Fruit fly (Drosophila melanogaster) whole organism, prepupa: ENCODE measurements around the gene Wdfy2.

ENCODE experiments used
- Blimp-1 ChIP-seq: fragments of 200-800 bp; sonication (Bioruptor generic); optimal IDR thresholded peaks from 3 replicates; lab custom pipeline; 2017; ENCODE audit warnings: missing biosample characterization, missing genetic modification characterization, mild to moderate bottlenecking, moderate library complexity, missing genetic modification reagents
- CG10631 ChIP-seq: fragments of 200-800 bp; sonication (Bioruptor generic); optimal IDR thresholded peaks from 2 replicates; lab custom pipeline; 2016; ENCODE audit warnings: missing biosample characterization, missing genetic modification characterization
- CG11294 ChIP-seq: fragments of 200-800 bp; sonication (Bioruptor generic); IDR thresholded peaks from 2 replicates; pipeline ENCODE4 v1.3.6; 2022; ENCODE audit warnings: missing biosample characterization, missing genetic modification characterization
- CG11902 ChIP-seq: fragments of 200-800 bp; sonication (Bioruptor generic); optimal IDR thresholded peaks from 3 replicates; lab custom pipeline; 2016; ENCODE audit warnings: missing biosample characterization, missing genetic modification characterization
- CG15336 ChIP-seq: fragments of 200-800 bp; sonication (Bioruptor generic); IDR thresholded peaks from 2 replicates; pipeline ENCODE4 v1.3.6; 2022; ENCODE audit warnings: missing biosample characterization, missing genetic modification characterization
- CG1621 ChIP-seq: fragments of 200-800 bp; sonication (Bioruptor generic); optimal IDR thresholded peaks from 3 replicates; lab custom pipeline; 2018; ENCODE audit warnings: missing biosample characterization, mild to moderate bottlenecking, missing genetic modification characterization
- CG3032 ChIP-seq: fragments of 200-800 bp; optimal IDR thresholded peaks from 2 replicates; lab custom pipeline; 2019; ENCODE audit warnings: missing biosample characterization, mild to moderate bottlenecking, missing genetic modification characterization, moderate library complexity
- CG31627 ChIP-seq: fragments of 200-800 bp; sonication (Bioruptor generic); optimal IDR thresholded peaks from 3 replicates; lab custom pipeline; 2016; ENCODE audit warnings: missing biosample characterization, missing genetic modification characterization
- CG32006 ChIP-seq: fragments of 200-800 bp; sonication (Bioruptor generic); optimal IDR thresholded peaks from 3 replicates; lab custom pipeline; 2017; ENCODE audit warnings: missing biosample characterization, mild to moderate bottlenecking, missing genetic modification characterization
- CG34406 ChIP-seq: fragments of 200-800 bp; sonication (Bioruptor generic); optimal IDR thresholded peaks from 3 replicates; lab custom pipeline; 2016; ENCODE audit warnings: missing biosample characterization, missing genetic modification characterization
- CG6276 ChIP-seq: fragments of 200-800 bp; sonication (Bioruptor generic); optimal IDR thresholded peaks from 2 replicates; lab custom pipeline; 2017; ENCODE audit warnings: missing biosample characterization, mild to moderate bottlenecking, missing genetic modification characterization
- CG6792 ChIP-seq: fragments of 200-800 bp; sonication (Bioruptor generic); optimal IDR thresholded peaks from 3 replicates; lab custom pipeline; 2016; ENCODE audit warnings: missing biosample characterization, missing genetic modification characterization
- CG6854 ChIP-seq: fragments of 200-800 bp; sonication (Bioruptor generic); optimal IDR thresholded peaks from 2 replicates; lab custom pipeline; 2017; ENCODE audit warnings: missing biosample characterization, mild to moderate bottlenecking, missing genetic modification characterization
- CG7368 ChIP-seq: fragments of 200-800 bp; sonication (Bioruptor generic); optimal IDR thresholded peaks from 3 replicates; lab custom pipeline; 2016; ENCODE audit warnings: missing biosample characterization, missing genetic modification characterization
- CG8119 ChIP-seq: fragments of 200-800 bp; sonication (Bioruptor generic); IDR thresholded peaks from 3 replicates; pipeline ENCODE4 v1.3.6; 2022; ENCODE audit warnings: missing biosample characterization, missing genetic modification characterization
- CG8632 ChIP-seq: fragments of 200-800 bp; sonication (Bioruptor generic); optimal IDR thresholded peaks from 3 replicates; lab custom pipeline; 2016; ENCODE audit warnings: missing biosample characterization, missing genetic modification characterization
- CG9139 ChIP-seq: fragments of 200-800 bp; sonication (Bioruptor generic); optimal IDR thresholded peaks from 3 replicates; lab custom pipeline; 2017; ENCODE audit warnings: missing biosample characterization, mild to moderate bottlenecking, missing genetic modification characterization
- Eip75B ChIP-seq: fragments of 200-800 bp; sonication (Bioruptor generic); optimal IDR thresholded peaks from 3 replicates; lab custom pipeline; 2016; ENCODE audit warnings: missing biosample characterization, missing genetic modification characterization
- Eip78C ChIP-seq: fragments of 200-800 bp; sonication (Bioruptor generic); peaks from one replicate; lab custom pipeline; 2016; ENCODE audit warnings: missing biosample characterization, missing genetic modification characterization
- Eip93F ChIP-seq: fragments of 200-800 bp; sonication (Bioruptor generic); optimal IDR thresholded peaks from 2 replicates; lab custom pipeline; 2016; ENCODE audit warnings: missing biosample characterization, mild to moderate bottlenecking, missing genetic modification characterization
- Ets21C ChIP-seq: fragments of 200-800 bp; sonication (Bioruptor generic); optimal IDR thresholded peaks from 3 replicates; lab custom pipeline; 2016; ENCODE audit warnings: missing biosample characterization, missing genetic modification characterization
- Ets96B ChIP-seq: fragments of 200-800 bp; optimal IDR thresholded peaks from 2 replicates; lab custom pipeline; 2019; ENCODE audit warnings: missing biosample characterization, mild to moderate bottlenecking, missing genetic modification characterization, moderate library complexity
- Gug ChIP-seq: fragments of 200-800 bp; sonication (Bioruptor generic); IDR thresholded peaks from 2 replicates; pipeline ENCODE4 v1.3.6; 2022; ENCODE audit warnings: missing biosample characterization, missing genetic modification characterization
- Hr39 ChIP-seq: fragments of 200-800 bp; sonication (Bioruptor generic); optimal IDR thresholded peaks from 2 replicates; lab custom pipeline; 2016; ENCODE audit warnings: missing biosample characterization, missing genetic modification characterization
- Hr4 ChIP-seq: fragments of 200-800 bp; sonication (Bioruptor generic); optimal IDR thresholded peaks from 3 replicates; lab custom pipeline; 2016; ENCODE audit warnings: missing biosample characterization, missing genetic modification characterization
- Lpt ChIP-seq: fragments of 200-800 bp; sonication (Bioruptor generic); optimal IDR thresholded peaks from 3 replicates; lab custom pipeline; 2016; ENCODE audit warnings: missing biosample characterization, missing genetic modification characterization
- OdsH ChIP-seq: fragments of 200-800 bp; sonication (Bioruptor generic); optimal IDR thresholded peaks from 3 replicates; lab custom pipeline; 2016; ENCODE audit warnings: missing biosample characterization, missing genetic modification characterization
- Sox15 ChIP-seq: fragments of 200-800 bp; sonication (Bioruptor generic); optimal IDR thresholded peaks from 3 replicates; lab custom pipeline; 2016; ENCODE audit warnings: missing biosample characterization, missing genetic modification characterization
- achi ChIP-seq: fragments of 200-800 bp; sonication (Bioruptor generic); optimal IDR thresholded peaks from 3 replicates; lab custom pipeline; 2016; ENCODE audit warnings: missing biosample characterization, missing genetic modification characterization
- acj6 ChIP-seq: fragments of 200-800 bp; sonication (Bioruptor generic); optimal IDR thresholded peaks from 3 replicates; lab custom pipeline; 2016; ENCODE audit warnings: missing biosample characterization, missing genetic modification characterization
- cyc ChIP-seq: fragments of 200-800 bp; sonication (Bioruptor generic); optimal IDR thresholded peaks from 3 replicates; lab custom pipeline; 2016; ENCODE audit warnings: missing biosample characterization, missing genetic modification characterization
- esn ChIP-seq: fragments of 200-800 bp; sonication (Bioruptor generic); optimal IDR thresholded peaks from 2 replicates; lab custom pipeline; 2016; ENCODE audit warnings: missing biosample characterization, mild to moderate bottlenecking, missing genetic modification characterization, moderate library complexity
- fd59A ChIP-seq: fragments of 200-800 bp; sonication (Bioruptor generic); optimal IDR thresholded peaks from 2 replicates; lab custom pipeline; 2017; ENCODE audit warnings: missing biosample characterization, mild to moderate bottlenecking, missing genetic modification characterization, missing genetic modification reagents
- fd85E ChIP-seq: fragments of 200-800 bp; sonication (Bioruptor generic); optimal IDR thresholded peaks from 3 replicates; lab custom pipeline; 2016; ENCODE audit warnings: missing biosample characterization, missing genetic modification characterization
- lz ChIP-seq: fragments of 200-800 bp; sonication (Bioruptor generic); optimal IDR thresholded peaks from 3 replicates; lab custom pipeline; 2016; ENCODE audit warnings: missing biosample characterization, missing genetic modification characterization
- net ChIP-seq: fragments of 200-800 bp; sonication (Bioruptor generic); optimal IDR thresholded peaks from 3 replicates; lab custom pipeline; 2016; ENCODE audit warnings: missing biosample characterization, missing genetic modification characterization
- pdm3 ChIP-seq: fragments of 200-800 bp; sonication (Bioruptor generic); optimal IDR thresholded peaks from 3 replicates; lab custom pipeline; 2016; ENCODE audit warnings: missing biosample characterization, missing genetic modification characterization
- svp ChIP-seq: fragments of 200-800 bp; sonication (Bioruptor generic); peaks from one replicate; lab custom pipeline; 2016; ENCODE audit warnings: missing biosample characterization, missing genetic modification characterization
- topi ChIP-seq: fragments of 200-800 bp; sonication (Bioruptor generic); optimal IDR thresholded peaks from 3 replicates; lab custom pipeline; 2016; ENCODE audit warnings: missing biosample characterization, missing genetic modification characterization

Gene Wdfy2

dm6 chr2L:10408122-10408576, 14.9 kb upstream of the Wdfy2 start, which contains the start of the genes Ip259 and RpS27A (continued):
- TF ChIP-seq lz (GFP tag; lab: Kevin White, UChicago) = peak; percentile 80
- TF ChIP-seq Ets21C (GFP tag; lab: Kevin White, UChicago) = peak; percentile 6
- no peak for TF ChIP-seq CG6276
- peak; percentile 63 for TF ChIP-seq fd85E (GFP tag; lab: Kevin White, UChicago)
- TF ChIP-seq CG9139 = peak; percentile 61
- TF ChIP-seq Hr4 = peak; percentile 2
- TF ChIP-seq CG34406 = peak; percentile 67
- TF ChIP-seq Eip75B = no peak
- no peak for TF ChIP-seq net (GFP tag; lab: Kevin White, UChicago)
- no peak for TF ChIP-seq pdm3 (GFP tag; lab: Kevin White, UChicago)
- peak; percentile 84 for TF ChIP-seq CG6854
- TF ChIP-seq Blimp-1 = peak; percentile 61
- TF ChIP-seq fd59A (GFP tag; lab: Kevin White, UChicago) = peak; percentile 56
- TF ChIP-seq Ets96B = peak; percentile 37
- no peak for TF ChIP-seq achi (GFP tag; lab: Kevin White, UChicago)
- TF ChIP-seq esn = peak; percentile 85
- TF ChIP-seq CG11902 (GFP tag; lab: Kevin White, UChicago) = peak; percentile 38

DNA sequence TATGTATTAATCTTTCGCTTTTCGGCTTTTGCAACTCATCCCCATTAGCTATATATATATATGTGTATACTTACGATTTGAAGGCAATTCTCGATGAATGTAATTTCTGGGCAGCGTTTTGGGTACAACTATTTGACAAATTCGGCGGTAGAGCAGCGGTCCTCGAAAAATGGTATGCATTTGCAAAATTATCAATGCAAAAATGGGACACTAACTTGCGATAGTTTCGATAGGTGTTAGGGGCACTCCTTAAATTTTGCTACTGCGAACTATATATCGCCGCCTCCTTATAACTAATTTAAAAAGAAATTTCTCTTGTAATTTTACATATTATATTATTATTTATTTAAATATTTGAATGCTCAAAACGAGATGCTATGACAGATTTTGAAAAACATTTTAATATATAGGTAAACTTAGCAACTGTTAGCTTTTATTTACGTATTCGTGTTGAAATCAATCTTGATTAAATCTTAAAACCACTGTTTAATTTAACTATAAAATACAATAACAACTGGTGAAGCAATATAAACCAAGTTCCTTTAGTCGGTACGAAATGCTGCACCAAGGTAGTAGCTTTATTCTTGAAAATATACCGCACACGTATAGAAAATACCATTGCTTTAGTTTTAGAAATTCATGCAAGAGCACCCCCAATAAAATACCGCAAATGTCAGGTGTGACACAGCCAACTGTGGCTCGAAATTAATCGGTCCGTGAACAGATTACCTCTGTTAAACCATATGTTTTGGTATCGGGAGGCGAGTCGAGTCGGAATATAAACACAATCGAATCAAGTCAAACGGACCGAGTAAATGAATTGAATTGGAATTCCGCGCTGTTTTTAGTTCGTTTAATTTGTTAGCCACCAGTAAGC, 9.6 kb upstream of the Wdfy2 start, which contains the start of the genes CG5355 and Klp31E:
Gene CG5355, minus strand, starts transcription at position 213 of the 877 bp plus-strand sequence.
Gene Klp31E, plus strand, starts transcription at position 767 of the 877 bp plus-strand sequence.
- TF ChIP-seq CG8119 (GFP tag; lab: Robert Waterston, UW) (no peak), CG8632 (GFP tag; lab: Kevin White, UChicago) (no peak), Gug (GFP tag; lab: Robert Waterston, UW) (0 out of 2 replicates have a peak, but pooled peaks have one; percentile 41), CG11294 (no peak), Blimp-1 (peak; percentile 43), topi (no peak), CG6854 (peak; percentile 16), CG7368 (GFP tag; lab: Kevin White, UChicago) (no peak), fd59A (GFP tag; lab: Kevin White, UChicago) (no peak), Lpt (GFP tag; lab: Kevin White, UChicago) (no peak), CG6792 (peak; percentile 42), Hr39 (GFP tag; lab: Kevin White, UChicago) (peak; percentile 59), Sox15 (GFP tag; lab: Kevin White, UChicago) (peak; percentile 65), Eip78C (GFP tag; lab: Kevin White, UChicago) (peak; percentile 87), svp (GFP tag; lab: Kevin White, UChicago) (no peak), CG1621 (tag; lab: Kevin White, UChicago) (no peak), Eip75B (no peak), OdsH (GFP tag; lab: Kevin White, UChicago) (peak; percentile 69), CG31627 (peak; percentile 63), Ets96B (peak; percentile 46), CG15336 (no peak), CG10631 (GFP tag; lab: Kevin White, UChicago) (peak; percentile 78), Ets21C (GFP tag; lab: Kevin White, UChicago) (peak; percentile 39), cyc (GFP tag; lab: Kevin White, UChicago) (peak; percentile 47), CG32006 (GFP tag; lab: Kevin White, UChicago) (no peak), Eip93F (peak; percentile 52), acj6 (GFP tag; lab: Kevin White, UChicago) (peak; percentile 50), esn (peak; percentile 54), CG3032 (tag; lab: Kevin White, UChicago) (peak; percentile 79), lz (GFP tag; lab: Kevin White, UChicago) (peak; percentile 59), CG6276 (no peak)
